Fruit fly (Drosophila melanogaster): ENCODE data around the gene Gr94a.

Gr94a gene

dm6 chr3R:23028506-23028905 is 23.0 kb upstream of the Gr94a start (continued):
- TF ChIP-seq Dip3 (GFP tag; optimal IDR thresholded peaks at IDR 0.05) (peak; percentile 60), CG6689 (GFP tag; IDR thresholded peaks at IDR 0.05) (peak; percentile 58), CG8924 (tag; optimal IDR thresholded peaks at IDR 0.05) (peak; percentile 8), chm (GFP tag; IDR thresholded peaks at IDR 0.05) (no peak), zen (tag; optimal IDR thresholded peaks at IDR 0.05) (no peak), CG12659 (GFP tag; optimal IDR thresholded peaks at IDR 0.05) (peak; percentile 7), Abd-B (GFP tag; optimal IDR thresholded peaks at IDR 0.05) (peak; percentile 19), CG8478 (optimal IDR thresholded peaks at IDR 0.05) (no peak), CG17568 (GFP tag; optimal IDR thresholded peaks at IDR 0.05) (no peak), CG31388 (GFP tag; optimal IDR thresholded peaks at IDR 0.05) (no peak), Mrtf (GFP tag; IDR thresholded peaks at IDR 0.05) (peak; percentile 67), CG13296 (GFP tag; optimal IDR thresholded peaks at IDR 0.05) (no peak), CG12391 (tag; optimal IDR thresholded peaks at IDR 0.05) (peak; percentile 32), CG11085 (GFP tag; IDR thresholded peaks at IDR 0.05) (no peak), Deaf1 (tag; optimal IDR thresholded peaks at IDR 0.05) (peak; percentile 5), Gsc (GFP tag; IDR thresholded peaks at IDR 0.05) (no peak), unc-4 (GFP tag; IDR thresholded peaks at IDR 0.05; ENCODE audit: partially characterized antibody) (no peak), CG7745 (tag; optimal IDR thresholded peaks at IDR 0.05) (no peak), CG17328 (GFP tag; IDR thresholded peaks at IDR 0.05) (0 out of 2 replicates have a peak, but pooled peaks have one; percentile 39), ATbp (GFP tag; optimal IDR thresholded peaks at IDR 0.05) (no peak), trem (tag; optimal IDR thresholded peaks at IDR 0.05) (no peak), CG7271 (tag; optimal IDR thresholded peaks at IDR 0.05) (no peak), CG6791 (GFP tag; IDR thresholded peaks at IDR 0.05; ENCODE audit: partially characterized antibody) (no peak), yki (optimal IDR thresholded peaks at IDR 0.05) (no peak), CG12942 (GFP tag; optimal IDR thresholded peaks at IDR 0.05) (no peak), CG31224 (GFP tag; IDR thresholded peaks at IDR 0.05) (peak; percentile 77), cas (GFP tag; IDR thresholded peaks at IDR 0.05) (peak; percentile 58; the same call in 1 of the 2 replicates), ewg (GFP tag; optimal IDR thresholded peaks at IDR 0.05) (no peak), CG30403 (GFP tag; optimal IDR thresholded peaks at IDR 0.05) (peak; percentile 60), Asciz (GFP tag; optimal IDR thresholded peaks at IDR 0.05) (no peak), Ravus (GFP tag; IDR thresholded peaks at IDR 0.05) (peak; percentile 38), gt (GFP tag; IDR thresholded peaks at IDR 0.05) (no peak), CG1233 (GFP tag; optimal IDR thresholded peaks at IDR 0.05) (peak; percentile 21), CG2199 (GFP tag; IDR thresholded peaks at IDR 0.05) (no peak), ssp (GFP tag; IDR thresholded peaks at IDR 0.05) (peak; percentile 24; the same call in 1 of the 2 replicates), H15 (GFP tag; IDR thresholded peaks at IDR 0.05) (no peak), dmrt11E (tag; optimal IDR thresholded peaks at IDR 0.05) (peak; percentile 4), gem (tag; optimal IDR thresholded peaks at IDR 0.05) (peak; percentile 67), CG7928 (GFP tag; optimal IDR thresholded peaks at IDR 0.05) (peak; percentile 24), CG9797 (GFP tag; optimal IDR thresholded peaks at IDR 0.05) (no peak), gsb-n (tag; optimal IDR thresholded peaks at IDR 0.05) (no peak), z (GFP tag; IDR thresholded peaks at IDR 0.05) (no peak), mam (GFP tag; optimal IDR thresholded peaks at IDR 0.05) (peak; percentile 70), CG6654 (GFP tag; optimal IDR thresholded peaks at IDR 0.05) (peak; percentile 15), Side (GFP tag; optimal IDR thresholded peaks at IDR 0.05) (peak; percentile 14), ftz-f1 (GFP tag; optimal IDR thresholded peaks at IDR 0.05) (no peak), Nf-YB (GFP tag; optimal IDR thresholded peaks at IDR 0.05) (no peak), CG9876 (GFP tag; optimal IDR thresholded peaks at IDR 0.05) (no peak), CG32767 (GFP tag; IDR thresholded peaks at IDR 0.05) (no peak), NC2α (GFP tag; optimal IDR thresholded peaks at IDR 0.05) (no peak), slp2 (GFP tag; optimal IDR thresholded peaks at IDR 0.05) (peak; percentile 51), CG17186 (GFP tag; optimal IDR thresholded peaks at IDR 0.05) (no peak)

All from whole organism, embryonic.